Fruit fly (Drosophila melanogaster) whole organism, embryonic: Measurements from ENCODE around the gene CG12661.

ENCODE experiments used
- Ada2b ChIP-seq: fragments of 200-800 bp; sonication (Bioruptor generic); IDR thresholded peaks from 2 replicates; pipeline ENCODE4 v1.3.6; 2022; ENCODE audit warnings: missing biosample characterization, missing genetic modification characterization
- C15 ChIP-seq: fragments of 200-800 bp; sonication (Bioruptor generic); IDR thresholded peaks from 3 replicates; pipeline ENCODE4 v1.3.6; 2022; ENCODE audit warnings: missing biosample characterization, missing genetic modification characterization
- CG1024 ChIP-seq: fragments of 200-800 bp; sonication (Bioruptor generic); IDR thresholded peaks from 2 replicates; pipeline ENCODE4 v1.3.6; 2022; ENCODE audit warnings: missing biosample characterization, missing genetic modification characterization
- CG11723 ChIP-seq: fragments of 200-800 bp; sonication (Bioruptor generic); optimal IDR thresholded peaks from 2 replicates; lab custom pipeline; 2017; ENCODE audit warnings: missing biosample characterization, mild to moderate bottlenecking, missing genetic modification characterization
- CG14441 ChIP-seq: fragments of 200-800 bp; sonication (Bioruptor generic); IDR thresholded peaks from 2 replicates; pipeline ENCODE4 v1.3.6; 2022; ENCODE audit warnings: missing biosample characterization, missing genetic modification characterization
- CG15011 ChIP-seq: fragments of 200-800 bp; sonication (Bioruptor generic); optimal IDR thresholded peaks from 3 replicates; lab custom pipeline; 2018; ENCODE audit warnings: missing biosample characterization, mild to moderate bottlenecking, missing genetic modification characterization
- CG15269 ChIP-seq: fragments of 200-800 bp; sonication (Bioruptor generic); optimal IDR thresholded peaks from 2 replicates; lab custom pipeline; 2018; ENCODE audit warnings: missing biosample characterization, mild to moderate bottlenecking, missing genetic modification characterization, moderate library complexity
- CG17186 ChIP-seq: fragments of 200-800 bp; sonication (Bioruptor generic); optimal IDR thresholded peaks from 3 replicates; lab custom pipeline; 2017; ENCODE audit warnings: missing biosample characterization, missing genetic modification reagents, missing genetic modification characterization
- CG17328 ChIP-seq: fragments of 200-800 bp; sonication (Bioruptor generic); IDR thresholded peaks from 2 replicates; pipeline ENCODE4 v1.3.6; 2022; ENCODE audit warnings: missing biosample characterization, missing genetic modification characterization
- CG17361 ChIP-seq: fragments of 200-800 bp; sonication (Bioruptor generic); IDR thresholded peaks from 3 replicates; pipeline ENCODE4 v1.3.6; 2022; ENCODE audit warnings: missing biosample characterization, missing genetic modification characterization
- CG2889 ChIP-seq: fragments of 200-800 bp; sonication (Bioruptor generic); IDR thresholded peaks from 3 replicates; pipeline ENCODE4 v1.3.6; 2022; ENCODE audit warnings: missing biosample characterization, missing genetic modification characterization
- CG31365 ChIP-seq: fragments of 200-800 bp; sonication (Bioruptor generic); optimal IDR thresholded peaks from 2 replicates; lab custom pipeline; 2018; ENCODE audit warnings: missing biosample characterization, mild to moderate bottlenecking, missing genetic modification characterization
- CG4282 ChIP-seq: fragments of 200-800 bp; sonication (Bioruptor generic); optimal IDR thresholded peaks from 2 replicates; lab custom pipeline; 2016; ENCODE audit warnings: missing biosample characterization, missing genetic modification characterization
- CG4820 ChIP-seq: fragments of 200-800 bp; sonication (Bioruptor generic); optimal IDR thresholded peaks from 3 replicates; lab custom pipeline; 2016; ENCODE audit warnings: missing biosample characterization, missing genetic modification characterization
- CG8290 ChIP-seq, 3 experiments: fragments of 200-800 bp; sonication (Bioruptor generic); optimal IDR thresholded peaks; 2 replicates each; lab custom pipeline; 2016 to 2019; ENCODE audit warnings: missing biosample characterization in 3 of 3, missing genetic modification characterization in 3 of 3, mild to moderate bottlenecking in 2 of 3, moderate library complexity in 1 of 3
- CG8765 ChIP-seq: fragments of 200-800 bp; sonication (Bioruptor generic); IDR thresholded peaks from 2 replicates; pipeline ENCODE4 v1.3.6; 2022; ENCODE audit warnings: missing biosample characterization, missing genetic modification characterization
- CTCF ChIP-seq: fragments of 200-800 bp; sonication (Bioruptor generic); optimal IDR thresholded peaks from 2 replicates; lab custom pipeline; 2017; ENCODE audit warnings: missing biosample characterization, mild to moderate bottlenecking, missing genetic modification characterization, moderate library complexity
- Deaf1 ChIP-seq: fragments of 200-800 bp; optimal IDR thresholded peaks from 3 replicates; lab custom pipeline; 2019; ENCODE audit warnings: missing biosample characterization, mild to moderate bottlenecking, missing genetic modification characterization, moderate library complexity
- Doc2 ChIP-seq: fragments of 200-800 bp; sonication (Bioruptor generic); IDR thresholded peaks from 2 replicates; pipeline ENCODE4 v1.3.6; 2022; ENCODE audit warnings: missing biosample characterization, missing genetic modification characterization
- Ets65A ChIP-seq: fragments of 200-800 bp; sonication (Bioruptor generic); peaks from one replicate; lab custom pipeline; 2016; ENCODE audit warnings: missing biosample characterization, missing genetic modification characterization
- Ets97D ChIP-seq: fragments of 200-800 bp; sonication (Bioruptor generic); optimal IDR thresholded peaks from 3 replicates; lab custom pipeline; 2016; ENCODE audit warnings: missing biosample characterization, missing genetic modification characterization
- Fer3 ChIP-seq: fragments of 200-800 bp; sonication (Bioruptor generic); optimal IDR thresholded peaks from 2 replicates; lab custom pipeline; 2018; ENCODE audit warnings: missing biosample characterization, mild to moderate bottlenecking, missing genetic modification characterization, moderate library complexity
- H15 ChIP-seq: fragments of 200-800 bp; sonication (Bioruptor generic); IDR thresholded peaks from 3 replicates; pipeline ENCODE4 v1.3.6; 2022; ENCODE audit warnings: missing biosample characterization, missing genetic modification characterization
- MTF-1 ChIP-seq: fragments of 200-800 bp; sonication (Bioruptor generic); optimal IDR thresholded peaks from 2 replicates; lab custom pipeline; 2018; ENCODE audit warnings: missing biosample characterization, mild to moderate bottlenecking, missing genetic modification characterization, borderline replicate concordance
- Mes4 ChIP-seq: fragments of 200-800 bp; sonication (Bioruptor generic); optimal IDR thresholded peaks from 2 replicates; lab custom pipeline; 2016; ENCODE audit warnings: missing biosample characterization, missing genetic modification characterization
- Nf-YB ChIP-seq: fragments of 200-800 bp; sonication (Bioruptor generic); optimal IDR thresholded peaks from 3 replicates; lab custom pipeline; 2019; ENCODE audit warnings: missing biosample characterization, mild to moderate bottlenecking, missing genetic modification characterization, moderate library complexity
- Vsx1 ChIP-seq: fragments of 200-800 bp; sonication (Bioruptor generic); optimal IDR thresholded peaks from 2 replicates; lab custom pipeline; 2017; ENCODE audit warnings: missing biosample characterization, mild to moderate bottlenecking, missing genetic modification characterization, missing genetic modification reagents
- ap ChIP-seq: fragments of 200-800 bp; sonication (Bioruptor generic); IDR thresholded peaks from 2 replicates; pipeline ENCODE4 v1.3.6; 2022; ENCODE audit warnings: missing biosample characterization, missing genetic modification characterization
- cad ChIP-seq: fragments of >200 bp; optimal IDR thresholded peaks from 2 replicates; lab custom pipeline; 2017; ENCODE audit warnings: missing biosample characterization, missing genetic modification characterization
- chn ChIP-seq: fragments of 200-800 bp; sonication (Bioruptor generic); optimal IDR thresholded peaks from 2 replicates; lab custom pipeline; 2016; ENCODE audit warnings: missing biosample characterization, missing genetic modification characterization
- danr ChIP-seq: fragments of 200-800 bp; sonication (Bioruptor generic); IDR thresholded peaks from 2 replicates; pipeline ENCODE4 v1.3.6; 2022; ENCODE audit warnings: missing biosample characterization, missing genetic modification characterization
- disco-r ChIP-seq: fragments of 200-800 bp; sonication (Bioruptor generic); optimal IDR thresholded peaks from 2 replicates; lab custom pipeline; 2016; ENCODE audit warnings: missing biosample characterization, missing genetic modification characterization
- dm ChIP-seq: fragments of 200-800 bp; sonication (Bioruptor generic); optimal IDR thresholded peaks from 3 replicates; lab custom pipeline; 2016; ENCODE audit warnings: missing biosample characterization, missing genetic modification characterization
- eve ChIP-seq, 2 experiments: fragments of >200 bp; optimal IDR thresholded peaks; 2 replicates each; lab custom pipeline; 2017; ENCODE audit warnings: missing biosample characterization in 2 of 2, missing genetic modification characterization in 2 of 2
- fd102C ChIP-seq: fragments of 200-800 bp; sonication (Bioruptor generic); optimal IDR thresholded peaks from 2 replicates; lab custom pipeline; 2018; ENCODE audit warnings: missing biosample characterization, mild to moderate bottlenecking, missing genetic modification characterization, moderate library complexity
- fd96Cb ChIP-seq: fragments of 200-800 bp; sonication (Bioruptor generic); optimal IDR thresholded peaks from 2 replicates; lab custom pipeline; 2018; ENCODE audit warnings: missing biosample characterization, mild to moderate bottlenecking, missing genetic modification characterization, moderate library complexity
- grn ChIP-seq: fragments of 200-800 bp; sonication (Bioruptor generic); optimal IDR thresholded peaks from 3 replicates; lab custom pipeline; 2017; ENCODE audit warnings: missing biosample characterization, missing genetic modification characterization
- h ChIP-seq: fragments of >200 bp; optimal IDR thresholded peaks from 2 replicates; lab custom pipeline; 2017
- insv ChIP-seq, 2 experiments: fragments of 200-800 bp; sonication (Bioruptor generic); optimal IDR thresholded peaks; 3 replicates each; lab custom pipeline; 2016 to 2018; ENCODE audit warnings: missing biosample characterization in 2 of 2, missing genetic modification characterization in 2 of 2
- kah ChIP-seq: fragments of 200-800 bp; sonication (Bioruptor generic); optimal IDR thresholded peaks from 2 replicates; lab custom pipeline; 2018; ENCODE audit warnings: missing biosample characterization, mild to moderate bottlenecking, missing genetic modification characterization
- lola ChIP-seq, 3 experiments: fragments of >200 bp in 2 of 3; fragments of 200-800 bp in 1 of 3; sonication (Bioruptor generic) in 1 of 3; optimal IDR thresholded peaks; 2 replicates each; lab custom pipeline; 2017 to 2019; ENCODE audit warnings: missing biosample characterization in 3 of 3, missing genetic modification characterization in 3 of 3, mild to moderate bottlenecking in 1 of 3, moderate library complexity in 1 of 3
- maf-S ChIP-seq: fragments of 200-800 bp; sonication (Bioruptor generic); optimal IDR thresholded peaks from 2 replicates; lab custom pipeline; 2016; ENCODE audit warnings: missing biosample characterization, missing genetic modification characterization
- pros ChIP-seq: fragments of 200-800 bp; sonication (Bioruptor generic); optimal IDR thresholded peaks from 3 replicates; lab custom pipeline; 2019; ENCODE audit warnings: missing biosample characterization, mild to moderate bottlenecking, missing genetic modification characterization, moderate library complexity
- ro ChIP-seq: fragments of 200-800 bp; sonication (Bioruptor generic); IDR thresholded peaks from 2 replicates; pipeline ENCODE4 v1.3.6; 2022; ENCODE audit warnings: missing biosample characterization, missing genetic modification characterization
- so ChIP-seq: fragments of 200-800 bp; sonication (Bioruptor generic); IDR thresholded peaks from 3 replicates; pipeline ENCODE4 v1.3.6; 2022; ENCODE audit warnings: missing biosample characterization, missing genetic modification characterization
- ssp ChIP-seq: fragments of 200-800 bp; sonication (Bioruptor generic); IDR thresholded peaks from 2 replicates; pipeline ENCODE4 v1.3.6; 2022; ENCODE audit warnings: missing biosample characterization, missing genetic modification characterization
- sug ChIP-seq: fragments of 200-800 bp; optimal IDR thresholded peaks from 2 replicates; lab custom pipeline; 2019; ENCODE audit warnings: missing biosample characterization, mild to moderate bottlenecking, missing genetic modification characterization, moderate library complexity
- tx ChIP-seq: fragments of 200-800 bp; sonication (Bioruptor generic); optimal IDR thresholded peaks from 2 replicates; lab custom pipeline; 2016; ENCODE audit warnings: missing biosample characterization, missing genetic modification characterization
- unc-4 ChIP-seq: fragments of 200-800 bp; sonication (Bioruptor generic); IDR thresholded peaks from 2 replicates; pipeline ENCODE4 v1.3.6; 2022; ENCODE audit warnings: missing biosample characterization, missing genetic modification characterization; ENCODE audit not compliant: partially characterized antibody
- unpg ChIP-seq: fragments of 200-800 bp; sonication (Bioruptor generic); optimal IDR thresholded peaks from 3 replicates; lab custom pipeline; 2018; ENCODE audit warnings: missing biosample characterization, mild to moderate bottlenecking, missing genetic modification characterization, moderate library complexity
- zen ChIP-seq: fragments of 200-800 bp; sonication (Bioruptor generic); optimal IDR thresholded peaks from 3 replicates; lab custom pipeline; 2018; ENCODE audit warnings: missing biosample characterization, mild to moderate bottlenecking, missing genetic modification characterization, moderate library complexity
- zf30C ChIP-seq: fragments of 200-800 bp; sonication (Bioruptor generic); optimal IDR thresholded peaks from 3 replicates; lab custom pipeline; 2018; ENCODE audit warnings: missing biosample characterization, mild to moderate bottlenecking, missing genetic modification characterization

The CG12661 gene

DNA sequence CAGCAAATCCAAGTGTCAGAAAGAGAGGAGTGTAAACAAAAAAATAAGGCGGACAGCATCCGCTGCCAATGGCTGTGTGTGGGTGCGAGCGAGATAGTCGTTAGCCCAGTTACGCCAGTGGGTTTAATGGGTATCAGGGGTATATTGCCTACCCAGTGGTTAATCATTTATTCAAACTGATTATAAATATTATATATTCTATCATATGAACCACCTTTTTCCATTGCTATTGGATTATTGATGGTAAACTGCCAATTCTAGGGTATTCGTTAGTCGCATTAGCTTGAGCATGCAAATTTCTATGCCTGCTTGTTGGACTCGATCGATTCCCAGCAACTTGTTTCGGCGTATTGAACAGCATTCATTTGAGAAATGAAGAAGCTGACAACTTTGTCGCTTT, 27.4 kb downstream of the CG12661 start (continued):
- TF ChIP-seq CG17186 (GFP tag; lab: Kevin White, UChicago) = peak; percentile 61
- peak in 1 of 3 experiments; percentile 88 for TF ChIP-seq lola (GFP tag; optimal IDR thresholded peaks at IDR 0.05; lab: Kevin White, UChicago)
- TF ChIP-seq CTCF = peak; percentile 54
- peak; percentile 90 for TF ChIP-seq kah (GFP tag; lab: Kevin White, UChicago)
- TF ChIP-seq fd102C (GFP tag; lab: Kevin White, UChicago) = peak; percentile 44
- peak; percentile 95 for TF ChIP-seq Ets65A (GFP tag; lab: Kevin White, UChicago)
- TF ChIP-seq zen = peak; percentile 90
- TF ChIP-seq Nf-YB (GFP tag; lab: Kevin White, UChicago) = peak; percentile 74
- TF ChIP-seq dm = peak; percentile 45
- TF ChIP-seq maf-S (GFP tag; lab: Kevin White, UChicago) = peak; percentile 50
- peak; percentile 97 for TF ChIP-seq so (GFP tag; lab: Robert Waterston, UW)
- peak; percentile 91 for TF ChIP-seq C15
- peak; percentile 94 for TF ChIP-seq fd96Cb (tag; lab: Kevin White, UChicago)
- TF ChIP-seq CG1024 (GFP tag; lab: Robert Waterston, UW) = peak; percentile 93
- TF ChIP-seq pros (GFP tag; lab: Kevin White, UChicago) = no peak
- TF ChIP-seq Fer3 = peak; percentile 94
- peak; percentile 69 for TF ChIP-seq CG8290 (GFP tag; optimal IDR thresholded peaks at IDR 0.05; lab: Kevin White, UChicago)
- TF ChIP-seq CG8290 (tag; optimal IDR thresholded peaks at IDR 0.05; lab: Kevin White, UChicago) = peak; percentile 19 to 98
- peak; percentile 94 for TF ChIP-seq Ada2b
- TF ChIP-seq MTF-1 (GFP tag; lab: Kevin White, UChicago) = peak; percentile 89
- peak; percentile 92 for TF ChIP-seq CG17361
- no peak for TF ChIP-seq CG4282 (GFP tag; lab: Kevin White, UChicago)
- peak; percentile 83 for TF ChIP-seq CG8765 (GFP tag; lab: Robert Waterston, UW)
- peak in 1 of 2 experiments; percentile 93 for TF ChIP-seq eve (GFP tag; optimal IDR thresholded peaks at IDR 0.05; lab: Kevin White, UChicago)
- peak; percentile 95 for TF ChIP-seq H15 (GFP tag; lab: Robert Waterston, UW)
- TF ChIP-seq CG17328 (GFP tag; lab: Robert Waterston, UW) = peak; percentile 95
- no peak for TF ChIP-seq unc-4
- peak; percentile 84 for TF ChIP-seq Doc2
- TF ChIP-seq zf30C (GFP tag; lab: Kevin White, UChicago) = no peak
- peak; percentile 82 for TF ChIP-seq chn
- peak; percentile 83 for TF ChIP-seq CG31365 (tag; lab: Kevin White, UChicago)
- TF ChIP-seq unpg (GFP tag; lab: Kevin White, UChicago) = peak; percentile 95
- TF ChIP-seq CG4820 (GFP tag; lab: Kevin White, UChicago) = peak; percentile 90
- peak; percentile 87 for TF ChIP-seq ssp
- TF ChIP-seq tx (GFP tag; lab: Kevin White, UChicago) = peak; percentile 76
- TF ChIP-seq Vsx1 (GFP tag; lab: Kevin White, UChicago) = peak; percentile 77
- peak; percentile 73 for TF ChIP-seq sug (tag; lab: Kevin White, UChicago)
- no peak for TF ChIP-seq cad (GFP tag; lab: Kevin White, UChicago)
- peak; percentile 29 for TF ChIP-seq grn (GFP tag; lab: Kevin White, UChicago)
- TF ChIP-seq danr = peak; percentile 94
- peak; percentile 70 for TF ChIP-seq Deaf1 (tag; lab: Kevin White, UChicago)
- peak; percentile 30 for TF ChIP-seq Mes4
- peak; percentile 96 for TF ChIP-seq CG15269 (tag; lab: Kevin White, UChicago)
- TF ChIP-seq ap = peak; percentile 92
- TF ChIP-seq disco-r (GFP tag; lab: Kevin White, UChicago) = no peak
- no peak for TF ChIP-seq insv (GFP tag; optimal IDR thresholded peaks at IDR 0.05; lab: Kevin White, UChicago)
- peak; percentile 91 for TF ChIP-seq CG2889 (GFP tag; lab: Robert Waterston, UW)
- TF ChIP-seq CG11723 = peak; percentile 91
- TF ChIP-seq h (lab: Kevin White, UChicago) = no peak
- TF ChIP-seq CG15011 (GFP tag; lab: Kevin White, UChicago) = peak; percentile 79
- peak; percentile 81 for TF ChIP-seq ro (GFP tag; lab: Robert Waterston, UW)
- TF ChIP-seq CG14441 (GFP tag; lab: Robert Waterston, UW) = peak; percentile 97
- TF ChIP-seq Ets97D (GFP tag; lab: Kevin White, UChicago) = peak; percentile 29
